Worm (Caenorhabditis elegans): ENCODE measurements around the gene ugt-11.

The ugt-11 gene

DNA sequence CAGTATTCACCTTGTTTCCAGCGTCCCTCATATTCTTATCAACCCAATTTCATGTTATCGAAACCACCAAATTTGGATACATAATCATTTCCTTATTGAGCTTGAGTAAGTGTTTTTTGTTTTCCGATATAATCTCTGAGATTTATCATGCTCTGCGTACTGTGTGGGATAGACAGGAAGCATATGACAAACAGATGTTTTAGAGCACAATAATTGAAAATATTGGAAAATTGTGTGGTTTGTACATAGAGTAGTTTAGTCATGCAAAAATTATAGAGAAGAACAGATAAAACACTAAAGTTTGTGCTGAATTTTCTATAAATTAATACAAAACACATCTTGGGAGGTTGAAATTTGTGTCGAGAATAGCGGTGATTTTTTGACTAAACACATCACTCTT, 26.2 kb downstream of the ugt-11 start:
- no peak for TF ChIP-seq unc-62 (GFP tag; optimal IDR thresholded peaks at IDR 0.05)

DNA sequence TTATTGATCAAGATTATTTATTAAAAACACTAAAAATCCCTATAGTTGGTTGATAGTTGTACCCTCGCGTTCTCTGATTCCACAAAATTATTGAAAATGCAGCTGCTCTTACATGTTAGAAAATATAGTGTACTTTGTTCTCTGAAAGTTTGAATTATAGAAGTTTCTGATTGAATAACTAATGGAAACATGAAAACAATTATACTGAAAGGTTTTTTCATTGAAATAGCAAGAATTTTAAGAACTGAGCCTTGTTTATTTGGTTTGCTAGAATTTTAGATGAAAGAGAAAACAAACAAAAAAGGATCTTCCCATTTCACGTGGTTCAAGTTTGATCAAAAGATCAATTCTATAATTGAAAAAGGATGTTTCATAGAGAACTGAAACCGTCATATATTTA, 27.3 kb downstream of the ugt-11 start:
- TF ChIP-seq unc-62 (GFP tag; optimal IDR thresholded peaks at IDR 0.05) = no peak

DNA sequence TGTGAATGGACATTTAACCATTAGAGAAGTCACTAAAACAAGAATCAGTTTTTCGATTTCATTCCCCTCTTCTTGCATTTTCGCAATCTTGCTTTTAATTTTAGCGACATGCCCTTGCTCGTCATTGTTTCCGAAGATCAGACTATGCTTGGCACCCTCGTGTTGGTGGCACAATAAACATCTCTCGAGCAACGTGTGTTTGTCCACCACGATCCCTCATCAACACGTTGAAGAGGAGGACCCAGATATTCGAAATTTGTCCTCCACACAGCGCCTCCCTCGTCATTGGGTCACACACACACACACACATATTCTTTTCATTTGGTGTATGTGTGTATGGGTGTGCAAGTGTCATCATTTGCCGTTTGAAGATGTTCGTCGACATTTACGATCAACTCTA, 29.5 kb downstream of the ugt-11 start, which contains the start of gene srd-32:
TSS of gene srd-32 (plus strand) at position 301 of the 400 bp plus-strand sequence.
- TF ChIP-seq unc-62 (GFP tag; optimal IDR thresholded peaks at IDR 0.05) = no peak

DNA sequence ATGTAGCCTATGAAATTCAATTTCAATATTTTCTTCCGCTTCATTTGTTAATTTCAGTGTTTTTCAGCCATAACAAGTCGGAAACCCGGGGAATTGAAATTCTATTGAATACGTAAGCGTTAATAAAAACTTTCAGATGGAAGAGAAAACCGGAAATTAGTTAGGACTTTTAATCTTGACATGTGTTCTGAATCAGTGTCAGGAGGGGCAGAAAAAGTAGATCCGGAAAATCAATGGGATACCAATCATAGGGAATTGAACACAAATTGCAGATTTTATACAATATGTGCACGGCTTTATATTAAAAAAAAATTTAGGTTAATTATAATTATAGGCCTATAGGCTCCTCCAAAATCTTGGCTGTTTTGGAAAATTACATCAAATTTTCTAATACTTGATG, 30.5 kb downstream of the ugt-11 start:
- TF ChIP-seq unc-62 (GFP tag; optimal IDR thresholded peaks at IDR 0.05) = no peak

DNA sequence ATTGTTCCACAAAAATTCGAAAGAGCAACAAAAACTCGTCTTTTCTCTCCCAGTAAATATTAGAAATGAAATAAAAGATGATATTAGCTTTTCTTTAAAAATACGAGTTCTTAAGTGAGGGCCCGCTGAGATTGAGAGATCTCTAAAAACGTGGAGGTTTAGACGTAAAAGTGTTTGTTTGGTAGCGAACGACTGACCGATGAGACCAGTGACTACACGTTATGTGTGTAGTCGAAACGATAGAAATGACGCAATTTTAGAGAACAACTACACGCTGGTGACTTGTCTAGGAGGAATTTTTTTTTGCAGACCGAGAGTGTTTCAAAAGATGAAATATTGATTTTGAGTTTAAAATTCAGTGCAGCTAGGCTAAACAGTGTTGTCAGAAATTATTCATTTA, 32.1 kb downstream of the ugt-11 start, which contains the start of gene C37H5.13:
TSS of gene C37H5.13 (minus strand) at position 229 of the 400 bp plus-strand sequence.
- no peak for TF ChIP-seq unc-62 (GFP tag; optimal IDR thresholded peaks at IDR 0.05)

DNA sequence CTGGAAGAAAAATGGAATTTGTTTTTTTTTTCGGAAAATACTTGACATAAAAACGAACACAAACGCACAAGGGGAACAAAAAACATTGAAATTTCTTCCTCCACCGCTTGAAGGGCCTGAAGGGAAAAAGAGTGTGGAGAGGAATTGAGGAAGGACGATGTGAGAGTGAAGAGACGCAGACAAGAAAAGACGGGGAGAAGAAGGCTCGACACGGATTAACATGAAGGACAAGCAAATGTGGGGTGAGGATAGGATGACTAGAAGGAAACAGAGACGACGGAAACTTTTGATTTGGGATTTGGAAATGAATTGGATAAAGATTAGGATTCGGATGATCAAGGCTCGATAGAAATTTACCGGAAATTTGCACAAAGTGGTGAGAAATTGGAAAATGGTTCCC, 34.3 kb downstream of the ugt-11 start:
- no peak for TF ChIP-seq unc-62 (GFP tag; optimal IDR thresholded peaks at IDR 0.05)

DNA sequence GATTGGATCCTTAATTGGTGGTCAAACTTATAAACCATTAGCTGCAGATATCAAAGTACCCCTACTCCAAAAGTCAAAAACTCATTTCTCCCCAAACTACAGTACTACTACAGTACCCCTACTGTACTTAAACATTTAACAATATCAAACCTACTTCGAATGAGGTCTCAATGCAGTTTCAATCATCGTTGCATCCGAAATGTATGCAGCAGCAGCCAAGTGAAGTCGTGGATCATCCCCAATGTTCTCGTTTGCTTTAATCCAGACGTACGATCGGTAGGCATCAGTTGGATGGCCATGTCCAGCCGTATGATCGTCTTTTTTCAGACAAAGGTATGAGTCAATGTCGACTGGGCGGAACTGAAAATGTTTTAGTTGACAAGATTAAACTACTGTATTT, 37.3 kb downstream of the ugt-11 start:
- no peak for TF ChIP-seq unc-62 (GFP tag; optimal IDR thresholded peaks at IDR 0.05)

DNA sequence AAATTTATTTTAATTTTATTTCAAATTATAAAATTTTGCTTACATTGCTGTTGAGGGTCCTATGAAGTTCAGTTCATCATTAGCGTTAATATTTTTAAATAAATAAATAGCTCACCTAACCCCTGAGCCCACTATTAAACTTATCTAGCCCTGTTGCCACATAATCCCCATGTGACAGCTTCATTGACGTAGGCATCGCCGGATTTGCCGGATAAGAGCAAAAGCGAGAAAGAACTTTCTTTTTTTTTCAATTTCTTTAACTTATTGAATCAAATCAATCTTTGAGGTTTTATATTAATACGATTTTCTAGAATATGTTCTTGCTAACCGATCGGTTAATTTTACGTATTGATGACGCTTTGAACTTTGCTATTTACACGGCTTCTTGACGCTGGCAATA, 42.9 kb downstream of the ugt-11 start:
- TF ChIP-seq unc-62 (GFP tag; optimal IDR thresholded peaks at IDR 0.05) = no peak

DNA sequence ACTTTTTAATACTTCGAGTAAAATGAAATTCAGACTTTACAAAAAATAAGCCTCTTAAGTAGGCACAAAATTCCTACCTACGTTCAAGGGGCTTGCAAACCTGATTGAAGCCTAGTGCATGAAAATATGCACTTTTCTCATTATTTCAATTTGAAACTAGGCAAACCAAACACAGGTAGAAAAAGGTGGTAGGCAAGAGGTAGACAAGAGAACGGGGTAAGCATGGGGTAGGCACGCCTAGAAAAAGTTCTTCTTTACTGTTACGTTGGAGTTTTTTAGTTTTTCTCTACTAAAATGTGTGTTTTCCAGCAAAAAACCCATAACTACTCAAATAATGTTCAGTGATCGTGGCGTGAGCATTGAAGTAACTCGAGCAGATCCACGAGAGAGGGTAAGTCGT, 43.7 kb downstream of the ugt-11 start, which contains the start of gene nex-4:
TSS of gene nex-4 (plus strand) at position 301 of the 400 bp plus-strand sequence.
- TF ChIP-seq unc-62 (GFP tag; optimal IDR thresholded peaks at IDR 0.05) = no peak

DNA sequence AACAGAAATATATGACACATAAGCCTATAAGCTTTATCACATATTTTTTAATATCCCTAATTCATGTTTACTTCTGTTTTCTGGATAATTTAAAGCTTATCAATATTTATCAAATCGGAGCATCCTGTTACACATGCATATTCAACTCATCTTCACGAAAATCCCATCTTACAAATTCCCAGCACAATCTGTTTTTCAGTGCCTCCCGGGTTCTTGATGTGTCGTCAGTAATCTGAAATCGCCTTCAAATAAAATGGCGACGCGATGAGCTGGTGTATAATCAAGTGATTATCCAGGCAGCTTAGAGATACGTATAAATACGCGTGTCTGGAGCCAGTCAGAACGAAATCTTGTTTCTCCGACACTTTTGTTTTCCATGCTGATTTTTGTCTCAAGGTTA, 44.4 kb downstream of the ugt-11 start:
- TF ChIP-seq unc-62 (GFP tag; optimal IDR thresholded peaks at IDR 0.05) = no peak

DNA sequence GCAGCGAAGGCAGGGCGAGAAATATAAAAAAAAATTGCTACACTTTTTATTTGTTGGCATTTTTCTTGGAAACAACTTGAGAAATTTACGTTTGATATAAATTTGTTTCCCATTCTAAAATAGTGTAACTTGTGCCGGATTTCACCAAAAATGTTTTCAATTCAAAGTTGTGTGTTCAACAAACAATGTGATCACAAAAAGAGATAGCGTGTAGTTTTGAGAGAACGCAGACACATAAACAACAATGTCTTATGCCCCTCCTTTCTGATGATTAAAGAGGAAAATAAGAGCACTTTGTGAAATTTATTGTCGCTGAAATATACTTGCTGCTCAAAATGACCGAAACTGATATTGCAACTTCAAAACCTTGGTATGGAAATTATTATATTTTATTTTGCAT, 47.4 kb downstream of the ugt-11 start, which contains the start of gene abhd-5.1:
TSS of gene abhd-5.1 (plus strand) at position 230 of the 400 bp plus-strand sequence.
- no peak for TF ChIP-seq unc-62 (GFP tag; optimal IDR thresholded peaks at IDR 0.05)

DNA sequence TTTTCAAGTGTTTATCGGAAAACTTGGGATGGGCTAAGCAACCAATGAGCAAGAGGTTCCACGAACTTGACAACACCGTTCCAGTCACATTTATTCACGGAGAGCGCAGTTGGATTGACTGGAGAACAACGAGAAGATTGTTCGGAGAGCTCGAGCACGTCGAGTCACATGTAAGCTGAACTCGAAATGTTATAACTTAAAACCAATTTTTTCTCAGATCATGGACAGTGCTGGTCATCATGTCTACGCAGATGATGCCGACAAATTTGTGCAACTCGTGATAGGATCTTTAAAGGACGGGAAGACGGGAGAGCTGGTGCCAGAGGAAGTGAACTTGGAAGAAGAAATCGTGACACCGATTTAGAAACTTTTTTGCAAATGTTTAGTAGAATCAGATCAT, 48.4 kb downstream of the ugt-11 start:
- no peak for TF ChIP-seq unc-62 (GFP tag; optimal IDR thresholded peaks at IDR 0.05)

DNA sequence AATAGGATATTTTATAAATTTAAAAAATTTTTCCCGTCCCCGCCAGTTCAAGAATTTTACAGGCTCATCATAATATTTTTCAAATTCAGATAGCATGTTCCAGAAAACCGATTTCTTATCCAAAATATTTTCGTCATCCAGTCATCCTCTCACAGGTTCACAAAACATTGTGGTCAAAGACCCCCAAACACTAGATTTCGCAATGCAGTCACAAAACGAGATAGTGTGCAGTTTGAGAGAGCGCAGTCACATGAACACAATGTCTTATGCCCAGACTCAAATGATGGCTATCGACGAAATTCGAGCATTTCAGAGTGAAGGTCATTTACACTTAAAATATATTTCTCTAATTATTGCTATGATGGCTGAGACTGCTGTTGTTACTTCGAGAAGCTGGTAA, 50.3 kb downstream of the ugt-11 start, which contains the start of gene abhd-5.2:
TSS of gene abhd-5.2 (plus strand) at position 95 of the 400 bp plus-strand sequence.
- no peak for TF ChIP-seq unc-62 (GFP tag; optimal IDR thresholded peaks at IDR 0.05)
